Fruit fly (Drosophila melanogaster): ENCODE results near the gene CG4565.
A peak's percentile ranks its signal among the peaks of the same experiment; 100 is the strongest.

CG4565 gene

dm6 chr3R:10875515-10876434, 23.3 kb downstream of the CG4565 start, which contains the start of gene Sodh2 (continued):
- no peak for TF ChIP-seq CG15479 (GFP tag; optimal IDR thresholded peaks at IDR 0.05)
- TF ChIP-seq seq (GFP tag; IDR thresholded peaks at IDR 0.05) = peak; percentile 74
- peak; percentile 44 for TF ChIP-seq CG4854 (GFP tag; optimal IDR thresholded peaks at IDR 0.05)
- peak; percentile 55 for TF ChIP-seq gro (GFP tag; optimal IDR thresholded peaks at IDR 0.05)
- peak; percentile 62 for TF ChIP-seq pfk (GFP tag; optimal IDR thresholded peaks at IDR 0.05)
- TF ChIP-seq nau (GFP tag; optimal IDR thresholded peaks at IDR 0.05) = peak; percentile 72
- peak; percentile 69 for TF ChIP-seq CG9609 (GFP tag; optimal IDR thresholded peaks at IDR 0.05)
- TF ChIP-seq ssp (GFP tag; IDR thresholded peaks at IDR 0.05) = 0 out of 2 replicates have a peak, but pooled peaks have one; percentile 13
- TF ChIP-seq CG9817 (tag; optimal IDR thresholded peaks at IDR 0.05) = peak; percentile 79
- peak; percentile 82 for TF ChIP-seq CG11085 (GFP tag; IDR thresholded peaks at IDR 0.05)
- peak; percentile 66 for TF ChIP-seq ara (GFP tag; IDR thresholded peaks at IDR 0.05)
- TF ChIP-seq BEAF-32 (GFP tag; optimal IDR thresholded peaks at IDR 0.05) = no peak
- peak; percentile 24 for TF ChIP-seq Dad (GFP tag; optimal IDR thresholded peaks at IDR 0.05)
- TF ChIP-seq Opbp (GFP tag; IDR thresholded peaks at IDR 0.05; ENCODE audit: partially characterized antibody) = no peak
- TF ChIP-seq Med (GFP tag) = peak; percentile 95
- peak in 1 of 2 experiments; percentile 78 for TF ChIP-seq crp (GFP tag; optimal IDR thresholded peaks at IDR 0.05)
- TF ChIP-seq CG12769 (tag; optimal IDR thresholded peaks at IDR 0.05) = peak; percentile 91
- no peak for TF ChIP-seq CG31388 (GFP tag; optimal IDR thresholded peaks at IDR 0.05)
- peak; percentile 52 for TF ChIP-seq CG7928 (GFP tag; optimal IDR thresholded peaks at IDR 0.05)
- TF ChIP-seq schlank (tag; optimal IDR thresholded peaks at IDR 0.05) = peak; percentile 86
- no peak for TF ChIP-seq prd (optimal IDR thresholded peaks at IDR 0.05)
- TF ChIP-seq prd (GFP tag; IDR thresholded peaks at IDR 0.05) = peak; percentile 80
- TF ChIP-seq vvl (GFP tag; IDR thresholded peaks at IDR 0.05) = peak; percentile 79
- TF ChIP-seq Elba2 (GFP tag; optimal IDR thresholded peaks at IDR 0.05) = no peak
- peak; percentile 35 for TF ChIP-seq CG11398 (GFP tag; optimal IDR thresholded peaks at IDR 0.05)
- no peak for TF ChIP-seq Stat92E (GFP tag; optimal IDR thresholded peaks at IDR 0.05)
- TF ChIP-seq bbx (GFP tag; IDR thresholded peaks at IDR 0.05; ENCODE audit: partially characterized antibody) = no peak
- TF ChIP-seq croc (GFP tag; conservative IDR thresholded peaks at IDR 0.05) = peak; percentile 15; the same call in 1 of the 3 replicates
- TF ChIP-seq CG8944 (GFP tag; optimal IDR thresholded peaks at IDR 0.05) = peak; percentile 53
- no peak for TF ChIP-seq CG10321 (GFP tag; IDR thresholded peaks at IDR 0.05)
- peak; percentile 37 for TF ChIP-seq ab (GFP tag; optimal IDR thresholded peaks at IDR 0.05)
- TF ChIP-seq chif (GFP tag; optimal IDR thresholded peaks at IDR 0.05) = peak; percentile 14 to 34
- TF ChIP-seq Hr3 (GFP tag; optimal IDR thresholded peaks at IDR 0.05) = peak; percentile 41
- TF ChIP-seq Adf1 (GFP tag; IDR thresholded peaks at IDR 0.05) = peak; percentile 59; the same call in 1 of the 2 replicates
- no peak; the same call in 1 of the 2 replicates for TF ChIP-seq bowl (GFP tag; IDR thresholded peaks at IDR 0.05)
- TF ChIP-seq CG13424 (tag; optimal IDR thresholded peaks at IDR 0.05) = peak; percentile 76
- TF ChIP-seq sd (tag; optimal IDR thresholded peaks at IDR 0.05) = peak; percentile 64
- no peak for TF ChIP-seq Lhr (GFP tag; optimal IDR thresholded peaks at IDR 0.05)
- TF ChIP-seq gcm2 (GFP tag; optimal IDR thresholded peaks at IDR 0.05) = no peak
- peak; percentile 54 for TF ChIP-seq Xrp1 (GFP tag; IDR thresholded peaks at IDR 0.05)
- 0 out of 2 replicates have a peak, but pooled peaks have one; percentile 12 for TF ChIP-seq CG5953 (GFP tag; IDR thresholded peaks at IDR 0.05)
- peak; percentile 83 for TF ChIP-seq CG1233 (GFP tag; optimal IDR thresholded peaks at IDR 0.05)
- no peak for TF ChIP-seq CG10959 (GFP tag; IDR thresholded peaks at IDR 0.05)
- TF ChIP-seq zen (tag; optimal IDR thresholded peaks at IDR 0.05) = no peak
- peak; percentile 18 for TF ChIP-seq kni (GFP tag; optimal IDR thresholded peaks at IDR 0.05)
- peak; percentile 81 for TF ChIP-seq CG16779 (GFP tag; IDR thresholded peaks at IDR 0.05)
- TF ChIP-seq hkb (optimal IDR thresholded peaks at IDR 0.05) = no peak
- TF ChIP-seq hkb (GFP tag; IDR thresholded peaks at IDR 0.05) = peak; percentile 76

Data from whole organism, embryonic.